Fruit fly (Drosophila melanogaster) whole organism, wandering third instar larva: ENCODE results near the gene L2HGDH.

Source experiments
- Abd-B ChIP-seq: fragments of >200 bp; optimal IDR thresholded peaks from 2 replicates; lab custom pipeline; 2017; ENCODE audit warnings: missing biosample characterization, missing genetic modification characterization
- CG32264 ChIP-seq: fragments of 200-800 bp; sonication (Bioruptor generic); optimal IDR thresholded peaks from 2 replicates; lab custom pipeline; 2016; ENCODE audit warnings: missing biosample characterization, missing genetic modification characterization
- CG9705 ChIP-seq: fragments of 200-800 bp; sonication (Bioruptor generic); optimal IDR thresholded peaks from 2 replicates; lab custom pipeline; 2018; ENCODE audit warnings: missing biosample characterization, mild to moderate bottlenecking, missing genetic modification characterization
- CrebA ChIP-seq: fragments of 200-800 bp; sonication (Bioruptor generic); optimal IDR thresholded peaks from 2 replicates; lab custom pipeline; 2016; ENCODE audit warnings: missing biosample characterization, mild to moderate bottlenecking, missing genetic modification characterization, borderline replicate concordance
- Dfd ChIP-seq: fragments of >200 bp; optimal IDR thresholded peaks from 2 replicates; lab custom pipeline; 2017; ENCODE audit warnings: missing biosample characterization, missing genetic modification characterization
- Dif ChIP-seq: fragments of 200-275, 200-300 bp; sonication (Bioruptor generic); optimal IDR thresholded peaks from 2 replicates; lab custom pipeline; 2018; ENCODE audit warnings: missing biosample characterization, missing genetic modification characterization; ENCODE audit not compliant: partially characterized antibody
- GATAd ChIP-seq: sonication (Bioruptor generic); optimal IDR thresholded peaks from 2 replicates; lab custom pipeline; 2016; ENCODE audit warnings: missing biosample characterization, missing genetic modification characterization
- HLH106 ChIP-seq: fragments of 200-800 bp; optimal IDR thresholded peaks from 3 replicates; lab custom pipeline; 2019; ENCODE audit warnings: missing biosample characterization, mild to moderate bottlenecking, missing genetic modification characterization, moderate library complexity
- Hnf4 ChIP-seq: fragments of 200-800 bp; sonication (Bioruptor generic); optimal IDR thresholded peaks from 2 replicates; lab custom pipeline; 2016; ENCODE audit warnings: missing biosample characterization, mild to moderate bottlenecking, missing genetic modification characterization
- Hr78 ChIP-seq: fragments of >200 bp; optimal IDR thresholded peaks from 2 replicates; lab custom pipeline; 2017; ENCODE audit warnings: missing biosample characterization, missing genetic modification characterization
- Hr83 ChIP-seq: fragments of 200-300 bp; sonication (Bioruptor generic); optimal IDR thresholded peaks from 2 replicates; lab custom pipeline; 2016; ENCODE audit warnings: missing biosample characterization, mild to moderate bottlenecking, missing genetic modification characterization, moderate library complexity; ENCODE audit not compliant: poor library complexity, severe bottlenecking
- Jra ChIP-seq: sonication (Bioruptor generic); optimal IDR thresholded peaks from 2 replicates; lab custom pipeline; 2016; ENCODE audit warnings: missing biosample characterization, missing genetic modification characterization
- Mio ChIP-seq: sonication (Bioruptor generic); optimal IDR thresholded peaks from 2 replicates; lab custom pipeline; 2016; ENCODE audit warnings: missing biosample characterization, missing genetic modification characterization
- OdsH ChIP-seq: fragments of 200-800 bp; sonication (Bioruptor generic); optimal IDR thresholded peaks from 2 replicates; lab custom pipeline; 2016; ENCODE audit warnings: missing biosample characterization, mild to moderate bottlenecking, missing genetic modification characterization
- Rel ChIP-seq, 2 experiments: fragments of 200-800 bp; sonication (Bioruptor generic) in 1 of 2; optimal IDR thresholded peaks; 2 replicates in 1 of 2; 3 replicates in 1 of 2; lab custom pipeline; 2016 to 2019; ENCODE audit warnings: mild to moderate bottlenecking in 2 of 2, missing biosample characterization in 2 of 2, missing genetic modification characterization in 2 of 2, moderate library complexity in 1 of 2
- Sp1 ChIP-seq: fragments of 200-800 bp; sonication (Bioruptor generic); optimal IDR thresholded peaks from 3 replicates; lab custom pipeline; 2019; ENCODE audit warnings: missing biosample characterization, mild to moderate bottlenecking, missing genetic modification characterization, moderate library complexity
- br ChIP-seq: fragments of 200-800 bp; sonication (Bioruptor generic); optimal IDR thresholded peaks from 2 replicates; lab custom pipeline; 2016; ENCODE audit warnings: missing biosample characterization, missing genetic modification characterization
- brk ChIP-seq: fragments of 200-800 bp; sonication (Bioruptor generic); optimal IDR thresholded peaks from 2 replicates; lab custom pipeline; 2016; ENCODE audit warnings: missing biosample characterization, mild to moderate bottlenecking, missing genetic modification characterization
- dl ChIP-seq, 2 experiments: fragments of 175-275, 200-275 bp in 1 of 2; fragments of 200-275 bp in 1 of 2; sonication (Bioruptor generic); optimal IDR thresholded peaks; lab custom pipeline; 2018; ENCODE audit warnings: mild to moderate bottlenecking in 2 of 2, missing biosample characterization in 2 of 2, missing genetic modification characterization in 2 of 2, moderate library complexity in 2 of 2; ENCODE audit not compliant: partially characterized antibody in 2 of 2, insufficient read depth in 1 of 2
- dmrt93B ChIP-seq: fragments of 200-800 bp; sonication (Bioruptor generic); optimal IDR thresholded peaks from 2 replicates; lab custom pipeline; 2018; ENCODE audit warnings: missing biosample characterization, mild to moderate bottlenecking, missing genetic modification characterization
- dsf ChIP-seq: sonication (Bioruptor generic); optimal IDR thresholded peaks from 2 replicates; lab custom pipeline; 2016; ENCODE audit warnings: missing biosample characterization, missing genetic modification characterization, borderline replicate concordance
- ey ChIP-seq: fragments of 200-800 bp; sonication (Bioruptor generic); optimal IDR thresholded peaks from 2 replicates; lab custom pipeline; 2016; ENCODE audit warnings: missing biosample characterization, missing genetic modification characterization
- foxo ChIP-seq, 2 experiments: fragments of 200-800 bp; sonication (Bioruptor generic); optimal IDR thresholded peaks; 2 replicates in 1 of 2; 3 replicates in 1 of 2; lab custom pipeline; 2016 to 2017; ENCODE audit warnings: missing biosample characterization in 2 of 2, missing genetic modification characterization in 2 of 2
- fru ChIP-seq: fragments of 200-800 bp; sonication (Bioruptor generic); optimal IDR thresholded peaks from 3 replicates; lab custom pipeline; 2016; ENCODE audit warnings: missing biosample characterization, mild to moderate bottlenecking, missing genetic modification characterization
- h ChIP-seq: fragments of 200-800 bp; sonication (Bioruptor generic); optimal IDR thresholded peaks from 3 replicates; lab custom pipeline; 2016; ENCODE audit warnings: missing biosample characterization, mild to moderate bottlenecking, missing genetic modification characterization
- lola ChIP-seq: fragments of >200 bp; optimal IDR thresholded peaks from 2 replicates; lab custom pipeline; 2017; ENCODE audit warnings: missing biosample characterization, missing genetic modification characterization
- pan ChIP-seq: fragments of >200 bp; optimal IDR thresholded peaks from 2 replicates; lab custom pipeline; 2017
- psq ChIP-seq: fragments of 200-800 bp; sonication (Bioruptor generic); optimal IDR thresholded peaks from 3 replicates; lab custom pipeline; 2017; ENCODE audit warnings: missing biosample characterization, mild to moderate bottlenecking, missing genetic modification characterization, moderate library complexity
- sage ChIP-seq: fragments of 200-800 bp; sonication (Bioruptor generic); optimal IDR thresholded peaks from 2 replicates; lab custom pipeline; 2016; ENCODE audit warnings: missing biosample characterization, mild to moderate bottlenecking, missing genetic modification characterization
- tai ChIP-seq: sonication (Bioruptor generic); optimal IDR thresholded peaks from 2 replicates; lab custom pipeline; 2016; ENCODE audit warnings: missing biosample characterization, missing genetic modification characterization
- woc ChIP-seq: sonication (Bioruptor generic); optimal IDR thresholded peaks from 2 replicates; lab custom pipeline; 2016; ENCODE audit warnings: missing biosample characterization, mild to moderate bottlenecking, missing genetic modification characterization

Gene L2HGDH

DNA sequence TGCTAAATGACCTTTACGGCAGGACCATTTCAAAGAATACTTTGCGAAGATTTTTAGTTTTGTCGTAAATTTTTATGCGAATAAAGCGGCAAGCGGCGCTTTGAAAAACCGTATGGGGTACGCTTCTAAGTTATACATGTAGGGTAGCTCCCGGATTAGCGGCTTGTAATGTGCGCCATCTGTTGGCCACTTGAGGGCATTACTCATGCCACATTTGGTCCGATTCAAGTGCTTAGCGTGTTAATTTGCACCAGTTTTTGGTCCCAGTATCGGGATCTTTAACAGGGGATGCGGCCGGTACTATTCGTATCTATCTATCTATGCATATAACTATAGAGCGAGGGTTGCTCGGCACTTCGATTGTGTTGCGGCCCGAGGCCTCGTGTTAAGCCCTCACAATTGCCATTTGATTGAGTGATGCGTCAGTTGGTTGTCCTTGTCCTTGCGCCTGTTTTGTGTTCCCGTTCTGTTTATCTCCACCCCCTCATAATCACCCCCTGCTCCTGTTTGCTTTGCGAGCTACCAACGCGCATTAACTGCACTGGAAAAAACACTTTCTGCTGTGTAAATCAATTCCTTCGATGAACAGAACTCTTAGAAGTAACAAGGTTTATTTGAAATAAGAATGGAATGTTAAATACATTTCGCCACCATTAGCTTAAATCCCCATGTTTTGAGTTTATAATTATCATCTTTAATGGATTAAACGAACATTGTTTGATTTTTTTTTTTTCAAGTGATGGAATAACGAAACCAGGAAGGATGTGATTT is 43.7 kb downstream of the L2HGDH start:
- no peak for TF ChIP-seq CG9705
- TF ChIP-seq pan (lab: Kevin White, UChicago): no peak
- no peak for TF ChIP-seq br (GFP tag; lab: Kevin White, UChicago)
- TF ChIP-seq fru: no peak
- TF ChIP-seq lola (GFP tag; lab: Kevin White, UChicago): no peak
- no peak for TF ChIP-seq Hr78 (GFP tag; lab: Kevin White, UChicago)
- TF ChIP-seq tai (GFP tag; lab: Kevin White, UChicago): no peak
- TF ChIP-seq Dfd: no peak
- TF ChIP-seq CrebA (GFP tag; lab: Kevin White, UChicago): no peak
- no peak for TF ChIP-seq GATAd (GFP tag; lab: Kevin White, UChicago)
- no peak for TF ChIP-seq Rel (GFP tag; optimal IDR thresholded peaks at IDR 0.05; lab: Kevin White, UChicago)
- TF ChIP-seq Rel (tag; optimal IDR thresholded peaks at IDR 0.05; lab: Kevin White, UChicago): no peak
- no peak for TF ChIP-seq HLH106 (tag; lab: Kevin White, UChicago)
- no peak for TF ChIP-seq Sp1 (GFP tag; lab: Kevin White, UChicago)

DNA sequence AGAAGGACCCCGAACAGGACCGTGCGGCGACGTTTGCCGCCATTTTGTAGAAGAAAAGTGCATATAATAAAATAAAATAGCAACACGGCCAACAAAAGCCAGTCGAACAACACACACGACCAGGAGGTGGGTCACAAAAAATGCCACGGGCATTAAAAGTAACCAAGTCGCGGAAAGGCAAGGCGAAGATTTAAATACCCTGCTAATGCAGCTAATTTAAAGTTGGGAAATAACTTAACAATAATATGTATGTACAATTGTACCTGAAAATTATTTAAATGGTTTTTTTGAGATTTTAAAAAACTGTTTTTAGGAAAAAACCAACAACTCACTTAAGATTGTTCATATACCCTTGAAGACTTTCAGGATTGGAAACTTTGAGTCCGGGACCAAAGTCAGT is 44.7 kb downstream of the L2HGDH start:
- no peak for TF ChIP-seq GATAd (GFP tag; lab: Kevin White, UChicago)
- TF ChIP-seq, all 38 proteins: peak for 0

DNA sequence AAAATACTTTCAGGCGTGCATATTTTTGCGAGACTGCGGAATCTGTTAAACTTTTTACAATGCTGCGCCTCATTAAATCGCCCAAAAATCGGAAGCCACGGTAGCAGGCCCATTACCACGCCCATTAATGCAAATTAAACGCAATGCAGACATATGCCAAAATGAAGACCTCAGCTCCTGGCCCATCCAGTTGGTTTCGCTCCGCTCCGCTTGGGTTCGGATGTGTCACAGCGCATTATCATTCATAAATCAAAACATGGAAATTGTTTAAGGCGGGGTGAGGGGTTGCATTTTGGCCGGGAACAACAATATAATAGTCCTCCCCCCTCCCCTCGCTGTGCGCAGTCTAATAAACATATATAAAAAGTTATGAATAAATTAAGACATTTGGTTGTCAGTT is 46.4 kb downstream of the L2HGDH start:
- TF ChIP-seq Hnf4 (GFP tag; lab: Kevin White, UChicago) (no peak), CrebA (GFP tag; lab: Kevin White, UChicago) (no peak), CG32264 (GFP tag; lab: Kevin White, UChicago) (no peak)

DNA sequence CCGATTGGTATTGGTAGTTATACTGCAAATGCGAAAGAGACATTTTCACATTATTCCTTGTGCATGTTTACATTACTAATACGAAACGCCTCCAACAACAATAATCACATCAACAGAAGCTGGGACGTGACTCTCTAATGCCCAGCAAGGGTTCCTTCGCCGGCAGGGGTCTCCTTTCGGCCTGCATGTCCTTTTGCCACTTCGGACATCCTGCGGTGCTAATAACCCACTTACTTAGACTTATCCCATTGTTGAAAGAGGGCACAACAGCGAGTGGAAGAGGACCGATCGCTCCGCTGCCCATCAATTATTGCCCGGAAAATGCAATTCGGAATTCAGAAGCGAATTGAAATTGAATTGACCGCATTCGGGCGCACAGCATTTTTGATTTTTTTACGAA is 48.3 kb downstream of the L2HGDH start:
- TF ChIP-seq brk (GFP tag; lab: Kevin White, UChicago): no peak
- TF ChIP-seq Dif (GFP tag; lab: Kevin White, UChicago): no peak
- TF ChIP-seq Hr83 (GFP tag; lab: Kevin White, UChicago): no peak
- no peak for TF ChIP-seq h (GFP tag; lab: Kevin White, UChicago)
- TF ChIP-seq sage (GFP tag; lab: Kevin White, UChicago): no peak
- no peak for TF ChIP-seq woc (GFP tag; lab: Kevin White, UChicago)
- no peak for TF ChIP-seq GATAd (GFP tag; lab: Kevin White, UChicago)
- TF ChIP-seq dl (GFP tag; optimal IDR thresholded peaks at IDR 0.05; lab: Kevin White, UChicago; ENCODE audit: insufficient read depth in 1 of 2, partially characterized antibody in 2 of 2): no peak
- no peak for TF ChIP-seq ey (GFP tag; lab: Kevin White, UChicago)
- TF ChIP-seq fru: no peak
- no peak for TF ChIP-seq CrebA (GFP tag; lab: Kevin White, UChicago)
- no peak for TF ChIP-seq dsf

DNA sequence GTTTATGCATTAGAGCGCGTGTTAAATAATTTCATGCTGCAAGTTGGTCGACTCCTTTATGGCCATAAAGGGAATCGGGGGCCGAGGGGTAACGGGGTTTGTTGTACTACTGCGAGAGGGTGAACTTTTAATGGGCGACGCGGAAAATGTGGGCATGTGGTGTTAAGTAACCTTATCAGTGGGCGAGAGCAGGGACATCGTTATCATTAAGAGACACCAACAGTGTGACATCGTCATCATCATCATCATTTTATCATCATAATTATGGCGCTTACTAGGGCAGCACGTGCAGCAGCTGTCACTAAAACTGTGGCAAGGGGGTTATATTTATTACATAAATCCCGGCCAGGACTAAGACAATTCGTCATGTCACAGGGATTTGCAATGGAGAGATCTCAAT is 48.9 kb downstream of the L2HGDH start:
- no peak for TF ChIP-seq CG32264 (GFP tag; lab: Kevin White, UChicago)
- no peak for TF ChIP-seq sage (GFP tag; lab: Kevin White, UChicago)
- no peak for TF ChIP-seq OdsH (GFP tag; lab: Kevin White, UChicago)
- TF ChIP-seq Jra (GFP tag; lab: Kevin White, UChicago): no peak
- no peak for TF ChIP-seq GATAd (GFP tag; lab: Kevin White, UChicago)
- TF ChIP-seq Mio (GFP tag; lab: Kevin White, UChicago): no peak
- TF ChIP-seq CG9705: no peak
- TF ChIP-seq h (GFP tag; lab: Kevin White, UChicago): no peak
- no peak for TF ChIP-seq foxo (GFP tag; optimal IDR thresholded peaks at IDR 0.05; lab: Kevin White, UChicago)
- no peak for TF ChIP-seq psq (GFP tag; lab: Kevin White, UChicago)
- TF ChIP-seq Sp1 (GFP tag; lab: Kevin White, UChicago): no peak
- TF ChIP-seq Rel (GFP tag; optimal IDR thresholded peaks at IDR 0.05; lab: Kevin White, UChicago): no peak
- no peak for TF ChIP-seq Rel (tag; optimal IDR thresholded peaks at IDR 0.05; lab: Kevin White, UChicago)
- TF ChIP-seq dmrt93B: no peak
- no peak for TF ChIP-seq Abd-B
- TF ChIP-seq dl (GFP tag; optimal IDR thresholded peaks at IDR 0.05; lab: Kevin White, UChicago; ENCODE audit: insufficient read depth in 1 of 2, partially characterized antibody in 2 of 2): no peak
- no peak for TF ChIP-seq br (GFP tag; lab: Kevin White, UChicago)
- TF ChIP-seq, all 38 proteins: peak for 0
